Fruit fly (Drosophila melanogaster) whole organism: Measurements from ENCODE around the gene CG31223.

Source experiments
- CG8478 ChIP-seq: fragments of >200 bp; optimal IDR thresholded peaks from 2 replicates; lab custom pipeline; 2018; ENCODE audit warnings: inconsistent platforms
- pan ChIP-seq: fragments of >200 bp; optimal IDR thresholded peaks from 2 replicates; lab custom pipeline; 2017
- psq ChIP-seq: fragments of >200 bp; optimal IDR thresholded peaks from 2 replicates; lab custom pipeline; 2017

dm6 chr3R:20836257-20836856 lies 5.4 kb downstream of the CG31223 start:
- TF ChIP-seq pan (lab: Kevin White, UChicago) (no peak), psq (lab: Kevin White, UChicago) (no peak), CG8478 (lab: Kevin White, UChicago) (no peak)
